Fruit fly (Drosophila melanogaster): ENCODE results near the gene Cpr64Aa.
A peak's percentile ranks its signal among the peaks of the same experiment; 100 is the strongest.

The Cpr64Aa gene

dm6 chr3L:4187930-4188523 is 21.0 kb downstream of the Cpr64Aa start, which contains the start of the genes Teh2 and tipE:
Gene Teh2, minus strand, starts transcription at chr3L:4188023.
Gene tipE, plus strand, starts transcription at chr3L:4188499.
- TF ChIP-seq unc-4 (GFP tag; IDR thresholded peaks at IDR 0.05; ENCODE audit: partially characterized antibody) (no peak), CG1602 (GFP tag; optimal IDR thresholded peaks at IDR 0.05) (no peak), CG18599 (GFP tag; optimal IDR thresholded peaks at IDR 0.05) (peak; percentile 16), sug (tag; optimal IDR thresholded peaks at IDR 0.05) (no peak), Sry-β (GFP tag; optimal IDR thresholded peaks at IDR 0.05) (peak; percentile 86), CG2120 (GFP tag; optimal IDR thresholded peaks at IDR 0.05) (peak; percentile 18), CG9437 (GFP tag; optimal IDR thresholded peaks at IDR 0.05) (peak; percentile 23), Trl (optimal IDR thresholded peaks at IDR 0.05) (peak; percentile 3 to 18), Trl (GFP tag; optimal IDR thresholded peaks at IDR 0.05) (no peak), CG3995 (GFP tag; optimal IDR thresholded peaks at IDR 0.05) (peak; percentile 3), MBD-R2 (GFP tag; IDR thresholded peaks at IDR 0.05) (no peak), CG8924 (tag; optimal IDR thresholded peaks at IDR 0.05) (no peak), CG15514 (GFP tag; optimal IDR thresholded peaks at IDR 0.05) (peak; percentile 5), Ets65A (GFP tag) (peak; percentile 61), CG6765 (GFP tag; optimal IDR thresholded peaks at IDR 0.05) (no peak), ewg (GFP tag; optimal IDR thresholded peaks at IDR 0.05) (peak; percentile 89), Pdp1 (GFP tag; optimal IDR thresholded peaks at IDR 0.05) (peak in 1 of 2 experiments; percentile 50), wor (GFP tag; IDR thresholded peaks at IDR 0.05) (no peak), row (GFP tag; IDR thresholded peaks at IDR 0.05) (peak; percentile 58)

DNA sequence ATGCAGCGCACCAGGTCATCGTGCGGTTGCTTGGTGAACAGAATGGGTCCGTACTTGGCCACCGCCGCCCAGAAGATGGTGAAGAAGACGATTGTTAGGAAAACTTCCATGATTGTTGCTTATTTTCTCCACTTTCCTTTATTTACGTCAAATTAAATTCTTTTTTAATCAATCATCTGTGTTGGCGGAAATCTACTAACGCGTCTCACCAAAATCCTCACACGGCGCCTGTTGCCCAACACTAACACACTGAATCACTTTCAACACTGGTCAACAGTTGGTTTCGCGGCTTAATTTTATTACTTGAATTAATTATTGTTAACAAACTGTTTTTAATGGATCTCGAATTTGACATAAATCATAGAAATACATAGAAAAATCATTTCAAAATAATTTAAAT is 22.3 kb downstream of the Cpr64Aa start, which contains the start of gene VhaM9.7-c:
Gene VhaM9.7-c, minus strand, starts transcription at position 207 of the 400 bp plus-strand sequence.
- TF ChIP-seq CG8924 (tag; optimal IDR thresholded peaks at IDR 0.05) (no peak), CG4854 (GFP tag; optimal IDR thresholded peaks at IDR 0.05) (no peak), gsb-n (tag; optimal IDR thresholded peaks at IDR 0.05) (peak; percentile 24), Hmx (GFP tag; optimal IDR thresholded peaks at IDR 0.05) (no peak), ab (GFP tag; optimal IDR thresholded peaks at IDR 0.05) (no peak), MTF-1 (GFP tag; optimal IDR thresholded peaks at IDR 0.05; ENCODE audit: borderline replicate concordance) (no peak), kah (GFP tag; optimal IDR thresholded peaks at IDR 0.05) (peak; percentile 3), fd64A (GFP tag; optimal IDR thresholded peaks at IDR 0.05) (no peak), pros (GFP tag; optimal IDR thresholded peaks at IDR 0.05) (no peak), Awh (GFP tag; IDR thresholded peaks at IDR 0.05) (no peak), hth (optimal IDR thresholded peaks at IDR 0.05) (no peak), CG13775 (GFP tag; optimal IDR thresholded peaks at IDR 0.05) (no peak), sr (GFP tag; IDR thresholded peaks at IDR 0.05) (no peak), CHES-1-like (GFP tag; optimal IDR thresholded peaks at IDR 0.05) (peak; percentile 53), emc (GFP tag; optimal IDR thresholded peaks at IDR 0.05) (peak; percentile 51), CG8290 (GFP tag; optimal IDR thresholded peaks at IDR 0.05) (no peak), CG8290 (tag; optimal IDR thresholded peaks at IDR 0.05) (no peak), crp (GFP tag; optimal IDR thresholded peaks at IDR 0.05) (peak; percentile 56 to 87), Camta (GFP tag; optimal IDR thresholded peaks at IDR 0.05) (peak; percentile 2), Scr (GFP tag; IDR thresholded peaks at IDR 0.05; ENCODE audit: partially characterized antibody) (peak; percentile 28; the same call in 1 of the 2 replicates), CG32532 (GFP tag; IDR thresholded peaks at IDR 0.05) (no peak), row (GFP tag; IDR thresholded peaks at IDR 0.05) (0 out of 3 replicates have a peak, but pooled peaks have one; percentile 7), knrl (GFP tag; IDR thresholded peaks at IDR 0.05; ENCODE audit: partially characterized antibody) (no peak), ci (GFP tag; IDR thresholded peaks at IDR 0.05) (no peak), CG15073 (GFP tag; optimal IDR thresholded peaks at IDR 0.05) (no peak), sna (GFP tag; IDR thresholded peaks at IDR 0.05; ENCODE audit: partially characterized antibody) (no peak), CG17612 (GFP tag; IDR thresholded peaks at IDR 0.05) (no peak), disco-r (GFP tag; optimal IDR thresholded peaks at IDR 0.05) (no peak), Nf-YA (GFP tag; IDR thresholded peaks at IDR 0.05) (no peak), Hey (tag; optimal IDR thresholded peaks at IDR 0.05) (no peak), sc (optimal IDR thresholded peaks at IDR 0.05) (no peak), sc (GFP tag; optimal IDR thresholded peaks at IDR 0.05) (no peak), CG7745 (tag; optimal IDR thresholded peaks at IDR 0.05) (no peak), aop (GFP tag; IDR thresholded peaks at IDR 0.05) (no peak)

All from whole organism, embryonic.